Worm (Caenorhabditis elegans): ENCODE results near the gene cest-34.

Gene cest-34

DNA sequence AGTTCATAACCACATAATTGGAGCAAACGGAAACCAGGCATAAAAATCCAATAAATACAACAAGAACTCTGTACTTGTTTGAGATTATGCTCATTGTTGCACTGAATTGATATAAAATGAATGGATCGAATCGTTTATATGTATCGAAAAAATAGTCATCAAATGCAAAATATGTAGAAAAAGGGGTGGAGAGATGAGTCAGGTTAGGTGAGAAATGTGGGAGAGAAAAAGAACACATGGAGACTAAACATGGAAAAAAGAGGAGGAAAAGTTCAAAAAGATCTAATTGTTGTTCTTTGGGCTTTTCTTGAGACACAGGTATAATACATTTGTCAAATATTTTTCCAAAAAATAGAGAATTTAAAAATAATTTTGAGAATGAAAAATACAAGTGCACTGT lies 11.8 kb downstream of the cest-34 start, which contains the start of gene K11G9.5:
Gene K11G9.5 (minus strand): TSS at position 101 of the 400 bp plus-strand sequence.
- no peak for TF ChIP-seq F49E8.2 (tag; optimal IDR thresholded peaks at IDR 0.05; ENCODE audit: insufficient read depth)
- TF ChIP-seq cebp-2 (GFP tag; IDR thresholded peaks at IDR 0.05) = no peak

DNA sequence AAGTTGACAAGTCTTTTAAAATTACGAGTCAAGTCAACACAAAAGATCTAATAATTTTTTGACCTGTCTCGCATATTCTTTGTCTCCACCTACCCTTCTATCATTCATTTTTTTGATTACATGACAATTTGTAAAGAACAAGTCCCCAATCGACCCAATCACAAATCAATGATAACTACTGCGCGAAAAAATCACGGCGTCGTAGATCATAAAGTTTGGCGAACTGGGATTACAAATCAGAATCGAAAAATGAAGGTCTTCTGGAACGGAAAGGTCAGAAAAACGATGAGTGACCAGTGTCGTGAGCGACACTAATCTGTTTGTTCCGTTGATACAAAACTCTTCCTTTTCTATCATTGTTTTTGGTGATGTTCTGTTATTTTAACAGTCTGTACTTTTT lies 13.5 kb downstream of the cest-34 start:
- TF ChIP-seq pha-4 (tag; optimal IDR thresholded peaks at IDR 0.05) = no peak

DNA sequence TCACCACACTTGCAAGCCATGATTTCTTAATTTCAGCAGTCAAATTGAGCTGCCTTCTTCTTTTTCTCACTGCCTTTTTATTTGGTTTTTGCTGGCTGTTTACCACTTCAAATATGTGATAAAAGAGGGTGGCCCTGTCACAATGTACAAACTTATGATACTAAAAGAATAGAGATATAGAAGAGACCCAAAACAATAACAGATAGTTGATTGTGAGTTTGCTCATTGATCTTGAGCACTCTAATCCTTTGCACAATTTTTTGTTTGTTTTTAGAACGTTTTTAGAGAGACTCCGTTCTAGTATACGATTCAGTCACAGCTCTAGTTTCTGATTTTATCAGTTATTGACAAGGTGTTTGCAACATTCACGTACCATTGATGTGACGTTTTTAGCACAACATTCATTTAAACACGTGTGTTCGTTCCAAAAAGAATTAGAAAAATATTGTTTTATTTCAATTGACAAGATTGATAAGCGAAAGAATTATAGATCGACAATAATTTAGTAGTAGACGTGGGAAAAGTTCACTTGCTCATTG lies 15.3 kb downstream of the cest-34 start, which contains the start of gene mtl-1:
Gene mtl-1 (minus strand): TSS at position 51 of the 539 bp plus-strand sequence.
- TF ChIP-seq dpl-1 (GFP tag; optimal IDR thresholded peaks at IDR 0.05) = no peak
- peak; percentile 24 for TF ChIP-seq nhr-80 (tag; optimal IDR thresholded peaks at IDR 0.05)
- TF ChIP-seq rpc-1 (optimal IDR thresholded peaks at IDR 0.05) = no peak
- no peak for TF ChIP-seq rpc-1 (tag; optimal IDR thresholded peaks at IDR 0.05)

DNA sequence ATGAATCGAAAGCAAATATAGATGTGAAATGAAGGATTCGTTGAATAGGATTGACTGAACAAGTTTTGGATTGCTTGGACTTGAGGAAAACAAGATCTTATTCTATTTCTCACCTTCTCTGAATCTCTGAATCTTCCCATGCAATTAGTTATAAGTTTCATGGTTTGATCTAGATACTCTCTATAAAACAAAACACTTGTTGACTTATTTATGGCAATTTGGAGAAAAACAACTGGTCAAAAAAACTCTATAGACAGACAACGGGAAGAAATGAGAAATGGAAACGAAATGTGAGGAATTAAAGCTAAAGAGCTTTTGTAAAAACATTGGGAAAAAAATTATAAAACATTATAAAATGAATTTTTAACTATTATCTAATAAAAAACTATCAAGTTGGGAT lies 18.1 kb downstream of the cest-34 start, which contains the start of gene W02F12.8:
Gene W02F12.8 (minus strand): TSS at position 101 of the 400 bp plus-strand sequence.
- TF ChIP-seq lin-40 (tag; optimal IDR thresholded peaks at IDR 0.05) = no peak
- TF ChIP-seq ceh-27 (GFP tag; optimal IDR thresholded peaks at IDR 0.05) = no peak
- no peak for TF ChIP-seq tbx-9 (tag; optimal IDR thresholded peaks at IDR 0.05; ENCODE audit: borderline replicate concordance)
- no peak for TF ChIP-seq sea-2 (GFP tag; IDR thresholded peaks at IDR 0.05)

DNA sequence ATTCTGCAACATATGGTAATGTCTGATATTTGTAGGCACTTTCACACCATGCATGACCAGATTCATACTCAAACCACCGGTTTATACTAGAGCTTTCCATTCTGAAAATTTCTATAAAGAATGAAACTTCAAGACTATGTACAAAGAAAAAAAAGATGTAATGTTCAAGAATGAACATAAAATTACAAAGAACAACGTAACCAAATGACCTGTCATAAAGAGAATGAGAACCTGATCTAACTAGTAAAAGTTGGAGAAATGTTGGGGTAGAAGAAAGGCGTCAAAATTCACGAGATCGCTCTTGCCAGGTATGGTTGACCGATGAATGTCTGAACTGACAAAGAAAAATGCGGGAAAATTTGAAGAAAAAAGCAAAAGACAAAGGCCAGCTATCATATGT lies 21.0 kb downstream of the cest-34 start, which contains the start of gene W02F12.2:
Gene W02F12.2 (minus strand): TSS at position 101 of the 400 bp plus-strand sequence.
- TF ChIP-seq C06A6.2 (GFP tag; conservative IDR thresholded peaks at IDR 0.05) (no peak), madf-3 (GFP tag; IDR thresholded peaks at IDR 0.05) (no peak), snpc-1.1 (tag; optimal IDR thresholded peaks at IDR 0.05; ENCODE audit: insufficient read depth) (no peak), F22D6.2 (tag; optimal IDR thresholded peaks at IDR 0.05) (no peak), B0261.1 (tag; optimal IDR thresholded peaks at IDR 0.05) (no peak), unc-130 (GFP tag; optimal IDR thresholded peaks at IDR 0.05) (no peak), cebp-1 (GFP tag; IDR thresholded peaks at IDR 0.05) (no peak), cebp-1 (tag; optimal IDR thresholded peaks at IDR 0.05) (no peak), atf-7 (tag; optimal IDR thresholded peaks at IDR 0.05) (no peak), madf-6 (GFP tag; IDR thresholded peaks at IDR 0.05) (no peak), F39B2.1 (GFP tag; IDR thresholded peaks at IDR 0.05) (no peak), let-526 (GFP tag; IDR thresholded peaks at IDR 0.05) (no peak), lag-1 (GFP tag; IDR thresholded peaks at IDR 0.05) (no peak), ceh-27 (GFP tag; optimal IDR thresholded peaks at IDR 0.05) (no peak)

DNA sequence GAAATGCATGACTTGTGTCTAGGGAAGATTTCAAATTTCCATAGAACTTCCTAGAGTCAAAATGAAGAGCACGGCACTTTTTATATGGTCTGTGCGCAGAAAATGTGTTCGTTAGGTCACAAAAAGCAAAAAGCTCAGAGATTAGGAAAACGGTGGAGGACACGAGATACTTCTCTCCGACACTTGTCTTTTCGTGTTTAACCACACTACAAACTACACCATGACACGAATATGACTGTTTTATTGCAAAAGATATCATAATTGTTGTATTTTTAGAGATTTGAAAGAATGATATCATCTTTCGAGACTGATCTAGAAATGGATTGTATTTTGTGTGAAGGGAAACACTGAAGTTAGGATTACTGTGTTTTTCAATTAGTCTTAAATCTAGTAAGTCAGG lies 22.4 kb downstream of the cest-34 start:
- TF ChIP-seq F57C9.4 (tag; optimal IDR thresholded peaks at IDR 0.05) (no peak), T26A5.8 (tag; optimal IDR thresholded peaks at IDR 0.05) (no peak), C06A6.2 (GFP tag; conservative IDR thresholded peaks at IDR 0.05) (no peak), attf-5 (GFP tag; optimal IDR thresholded peaks at IDR 0.05) (no peak), rec-8 (tag; optimal IDR thresholded peaks at IDR 0.05) (no peak), ceh-79 (tag; optimal IDR thresholded peaks at IDR 0.05) (no peak), lag-1 (GFP tag; IDR thresholded peaks at IDR 0.05) (no peak), attf-3 (GFP tag; conservative IDR thresholded peaks at IDR 0.05) (no peak), ceh-40 (GFP tag; IDR thresholded peaks at IDR 0.05) (no peak), madf-3 (GFP tag; IDR thresholded peaks at IDR 0.05) (no peak), egl-44 (GFP tag; IDR thresholded peaks at IDR 0.05) (no peak), F39B2.1 (GFP tag; IDR thresholded peaks at IDR 0.05) (no peak), egl-18 (GFP tag; IDR thresholded peaks at IDR 0.05) (no peak), hlh-12 (tag; optimal IDR thresholded peaks at IDR 0.05) (no peak), zim-3 (tag; optimal IDR thresholded peaks at IDR 0.05) (no peak), ceh-100 (GFP tag; IDR thresholded peaks at IDR 0.05) (no peak), ztf-28 (GFP tag; IDR thresholded peaks at IDR 0.05) (no peak), lir-1 (GFP tag; conservative IDR thresholded peaks at IDR 0.05) (no peak), ceh-27 (GFP tag; optimal IDR thresholded peaks at IDR 0.05) (no peak)
